Fruit fly (Drosophila melanogaster): ENCODE data around the gene CG5953.

dm6 chr2L:16511277-16511678, 21.4 kb downstream of the CG5953 start:
- TF ChIP-seq psq (optimal IDR thresholded peaks at IDR 0.05) (no peak), CG8478 (optimal IDR thresholded peaks at IDR 0.05) (no peak)
